Worm (Caenorhabditis elegans): ENCODE results near the gene srt-32.

srt-32 gene

DNA sequence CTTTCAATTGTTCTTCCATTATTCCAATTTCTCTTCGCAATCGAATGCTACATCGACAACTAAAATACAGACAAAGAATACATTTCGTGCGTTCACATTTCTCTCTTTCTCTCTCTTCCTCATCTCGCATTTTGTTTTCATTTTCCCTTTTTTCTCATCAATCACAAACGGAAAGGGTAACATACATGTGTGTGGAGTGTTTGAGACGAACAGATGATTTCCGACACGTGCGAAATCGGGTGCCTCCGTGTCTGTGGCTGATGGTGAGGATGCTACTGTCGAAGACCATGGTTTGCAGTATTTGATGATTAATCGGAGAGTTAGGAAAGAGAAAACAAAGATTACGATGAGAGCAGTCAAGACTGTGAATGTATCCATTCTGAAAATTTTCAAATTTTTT is 48.7 kb upstream of the srt-32 start, which contains the start of gene R02D5.9 (continued):
- no peak for TF ChIP-seq zip-11 (GFP tag; IDR thresholded peaks at IDR 0.05)
- TF ChIP-seq unc-62 (GFP tag; optimal IDR thresholded peaks at IDR 0.05 in 1 of 2), result peak in 1 of 2 experiments; percentile 85
- no peak for TF ChIP-seq unc-62 (tag; optimal IDR thresholded peaks at IDR 0.05)
- peak; percentile 61 for TF ChIP-seq dve-1 (tag; optimal IDR thresholded peaks at IDR 0.05; ENCODE audit: insufficient read depth)
- TF ChIP-seq F44E2.7 (GFP tag; IDR thresholded peaks at IDR 0.05), result no peak
- no peak for TF ChIP-seq nhr-42 (GFP tag; IDR thresholded peaks at IDR 0.05)
- TF ChIP-seq nhr-6 (tag; optimal IDR thresholded peaks at IDR 0.05), result peak; percentile 85

DNA sequence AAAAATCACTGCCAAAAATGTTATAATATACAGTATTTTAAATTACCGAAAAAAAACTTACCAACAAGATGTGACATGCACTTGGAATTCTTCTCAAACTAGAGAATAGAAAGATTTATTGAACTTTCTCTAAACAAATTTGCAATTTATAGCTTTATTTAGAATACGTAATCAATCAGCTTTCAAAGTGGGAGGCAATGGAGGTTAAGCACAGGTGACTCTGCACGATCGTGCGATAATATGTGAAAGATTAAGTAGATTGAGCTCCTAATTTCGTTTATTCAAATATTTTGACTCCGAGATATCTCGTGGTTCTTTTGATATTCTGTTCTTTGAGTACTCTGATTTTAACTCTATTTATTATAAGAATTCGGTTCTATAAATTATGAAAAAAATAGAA is 41.4 kb upstream of the srt-32 start, which contains the start of gene R02D5.6:
Gene R02D5.6 (minus strand): TSS at position 101 of the 400 bp plus-strand sequence.
- TF ChIP-seq rbr-2 (tag; optimal IDR thresholded peaks at IDR 0.05) (no peak), skn-1 (tag; optimal IDR thresholded peaks at IDR 0.05) (no peak), arid-1 (GFP tag; conservative IDR thresholded peaks at IDR 0.05) (no peak), unc-130 (GFP tag; optimal IDR thresholded peaks at IDR 0.05) (no peak), unc-39 (tag; optimal IDR thresholded peaks at IDR 0.05) (no peak), nhr-237 (tag; optimal IDR thresholded peaks at IDR 0.05) (no peak)

ce11 chrV:14519268-14519667 is 40.1 kb upstream of the srt-32 start, which contains the start of gene R02D5.8:
Gene R02D5.8 (minus strand): TSS chrV:14519368.
- TF ChIP-seq set-16 (GFP tag; IDR thresholded peaks at IDR 0.05) (no peak), nhr-25 (tag; optimal IDR thresholded peaks at IDR 0.05; ENCODE audit: borderline replicate concordance, insufficient read depth) (no peak), nhr-41 (GFP tag; IDR thresholded peaks at IDR 0.05) (no peak)

ce11 chrV:14521000-14521399 is 38.4 kb upstream of the srt-32 start, which contains the start of gene C53A5.17:
Gene C53A5.17 (minus strand): TSS chrV:14521100.
- no peak for TF ChIP-seq lin-15B (tag; optimal IDR thresholded peaks at IDR 0.05)
- no peak for TF ChIP-seq nhr-25 (tag; optimal IDR thresholded peaks at IDR 0.05; ENCODE audit: borderline replicate concordance, insufficient read depth)
- TF ChIP-seq saeg-2 (GFP tag; IDR thresholded peaks at IDR 0.05), result no peak
- no peak for TF ChIP-seq zag-1 (tag; optimal IDR thresholded peaks at IDR 0.05)
- TF ChIP-seq unc-62 (GFP tag; optimal IDR thresholded peaks at IDR 0.05 in 1 of 2), result peak in 1 of 2 experiments; percentile 32
- no peak for TF ChIP-seq unc-62 (tag; optimal IDR thresholded peaks at IDR 0.05)
- TF ChIP-seq zfp-2 (tag; optimal IDR thresholded peaks at IDR 0.05), result no peak

DNA sequence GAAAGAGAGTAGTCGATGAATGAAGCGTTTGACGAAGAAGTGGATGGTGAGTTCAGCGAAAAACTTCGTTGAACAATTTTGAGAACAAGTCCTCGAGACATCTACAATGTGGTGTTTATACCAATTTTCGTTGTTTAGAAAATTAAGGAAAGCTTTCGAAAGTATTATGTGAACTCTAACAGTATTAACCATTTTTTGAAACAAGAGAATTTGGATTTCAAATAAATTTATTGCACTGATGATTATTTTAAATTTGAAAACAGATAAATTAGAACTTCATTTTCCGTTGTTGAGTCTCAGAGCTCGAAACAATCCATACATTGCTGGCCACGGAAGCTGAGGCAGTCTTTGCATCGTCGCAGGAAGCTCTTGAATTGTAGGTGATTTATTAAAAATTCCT is 36.9 kb upstream of the srt-32 start, which contains the start of gene C53A5.16:
Gene C53A5.16 (minus strand): TSS at position 101 of the 400 bp plus-strand sequence.
- TF ChIP-seq duxl-1 (tag; optimal IDR thresholded peaks at IDR 0.05; ENCODE audit: poor library complexity) (no peak), pqm-1 (tag; optimal IDR thresholded peaks at IDR 0.05) (no peak), nhr-102 (tag; optimal IDR thresholded peaks at IDR 0.05) (no peak), set-16 (GFP tag; IDR thresholded peaks at IDR 0.05) (no peak), R02D3.7 (tag; optimal IDR thresholded peaks at IDR 0.05) (no peak), nhr-111 (GFP tag; optimal IDR thresholded peaks at IDR 0.05) (no peak), nhr-25 (tag; optimal IDR thresholded peaks at IDR 0.05; ENCODE audit: borderline replicate concordance, insufficient read depth) (no peak), ZK546.5 (tag; optimal IDR thresholded peaks at IDR 0.05) (no peak), unc-39 (tag; optimal IDR thresholded peaks at IDR 0.05) (no peak), madf-5 (GFP tag; IDR thresholded peaks at IDR 0.05) (no peak), zfp-2 (tag; optimal IDR thresholded peaks at IDR 0.05) (no peak), php-3 (GFP tag; IDR thresholded peaks at IDR 0.05) (no peak), spr-3 (GFP tag; optimal IDR thresholded peaks at IDR 0.05) (no peak), mdl-1 (tag; optimal IDR thresholded peaks at IDR 0.05) (no peak), F44E2.7 (GFP tag; IDR thresholded peaks at IDR 0.05) (no peak)

- TF ChIP-seq D1046.2 (GFP tag; IDR thresholded peaks at IDR 0.05), result no peak
- no peak for TF ChIP-seq nhr-237 (tag; optimal IDR thresholded peaks at IDR 0.05)
Observed at ce11 chrV:14523105-14523504, 36.3 kb upstream of the srt-32 start, which contains the start of gene C53A5.2. Gene C53A5.2 (minus strand): TSS chrV:14523205.

Data from whole organism, L4 larva.